Fruit fly (Drosophila melanogaster): ENCODE data around the gene RpL3.

Gene RpL3

DNA sequence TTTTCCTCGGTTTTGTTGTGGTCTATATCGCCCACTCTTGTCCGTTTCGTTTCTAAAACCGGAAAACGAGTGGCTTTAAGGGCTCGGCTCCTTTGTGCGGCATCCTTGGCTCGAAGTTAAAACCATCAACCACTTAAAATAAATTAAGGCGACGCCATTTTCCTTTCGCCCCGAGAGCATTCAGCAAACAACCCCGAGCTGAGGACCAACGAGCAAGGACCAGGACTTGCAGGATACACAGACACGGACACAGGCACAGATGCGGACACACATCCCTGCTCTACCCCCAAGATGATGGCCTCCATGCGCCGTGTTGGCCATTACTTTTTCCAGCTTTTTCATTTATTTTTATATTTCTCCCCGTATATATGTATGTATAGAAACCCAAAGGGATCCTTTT, 51.0 kb downstream of the RpL3 start:
- TF ChIP-seq Pif1B (GFP tag; optimal IDR thresholded peaks at IDR 0.05) (no peak), CG17806 (tag; optimal IDR thresholded peaks at IDR 0.05) (no peak), CG32121 (GFP tag; IDR thresholded peaks at IDR 0.05) (no peak), CG9948 (tag; optimal IDR thresholded peaks at IDR 0.05) (no peak), CG13204 (GFP tag; optimal IDR thresholded peaks at IDR 0.05) (no peak), Pif1A (GFP tag; optimal IDR thresholded peaks at IDR 0.05) (no peak), CG12605 (GFP tag; IDR thresholded peaks at IDR 0.05) (no peak), Snoo (tag; optimal IDR thresholded peaks at IDR 0.05) (no peak), CG4496 (GFP tag; IDR thresholded peaks at IDR 0.05) (no peak)

Measured in whole organism, pupa.